Worm (Caenorhabditis elegans) whole organism, young adult: Measurements from ENCODE around the gene txt-5.

Source experiments
- F22D6.2 ChIP-seq: sonication (generic microtip); optimal IDR thresholded peaks from 2 replicates; lab custom pipeline; 2016; ENCODE audit warnings: mild to moderate bottlenecking, missing genetic modification characterization, missing compliant biosample characterization
- F37B4.10 ChIP-seq: fragments of 200-800 bp; sonication (Bioruptor generic); IDR thresholded peaks from 2 replicates; pipeline ENCODE4 v1.3.6; 2022; ENCODE audit warnings: missing genetic modification characterization, missing compliant biosample characterization
- F55B11.4 ChIP-seq: sonication (generic microtip); optimal IDR thresholded peaks from 2 replicates; lab custom pipeline; 2016; ENCODE audit warnings: missing compliant biosample characterization, missing genetic modification characterization, borderline replicate concordance; ENCODE audit not compliant: insufficient read depth
- F57C9.4 ChIP-seq: sonication (generic microtip); optimal IDR thresholded peaks from 2 replicates; lab custom pipeline; 2017; ENCODE audit warnings: mild to moderate bottlenecking, missing genetic modification characterization, missing compliant biosample characterization
- K11D2.4 ChIP-seq: fragments of 200-800 bp; sonication (Bioruptor generic); IDR thresholded peaks from 2 replicates; pipeline ENCODE4 v1.3.6; 2022; ENCODE audit warnings: missing genetic modification reagents, missing genetic modification characterization, missing compliant biosample characterization
- Y56A3A.18 ChIP-seq: fragments of 200-800 bp; sonication (Bioruptor generic); IDR thresholded peaks from 2 replicates; pipeline ENCODE4 v1.3.6; 2022; ENCODE audit warnings: missing genetic modification reagents, missing genetic modification characterization, missing compliant biosample characterization
- akir-1 ChIP-seq: fragments of 200-800 bp; sonication (Bioruptor generic); optimal IDR thresholded peaks from 2 replicates; lab custom pipeline; 2018; ENCODE audit warnings: mild to moderate bottlenecking, missing genetic modification characterization, moderate library complexity, missing compliant biosample characterization
- ama-1 ChIP-seq, 3 experiments: fragments of 150-350 bp in 1 of 3; sonication (generic microtip) in 2 of 3; optimal IDR thresholded peaks; 2 replicates each; lab custom pipeline; 2014 to 2018; ENCODE audit warnings: missing biosample characterization in 2 of 3, missing genetic modification characterization in 2 of 3, missing genetic modification reagents in 2 of 3
- aptf-2 ChIP-seq: fragments of 200-800 bp; sonication (Bioruptor generic); conservative IDR thresholded peaks from 2 replicates; pipeline ENCODE4 v1.3.6; 2022; ENCODE audit warnings: missing genetic modification reagents, missing genetic modification characterization, missing compliant biosample characterization
- atf-7 ChIP-seq: sonication (generic microtip); optimal IDR thresholded peaks from 2 replicates; lab custom pipeline; 2017; ENCODE audit warnings: mild to moderate bottlenecking, missing genetic modification characterization, missing compliant biosample characterization
- attf-3 ChIP-seq: fragments of 200-800 bp; sonication (Bioruptor generic); conservative IDR thresholded peaks from 2 replicates; pipeline ENCODE4 v1.3.6; 2022; ENCODE audit warnings: missing genetic modification reagents, missing genetic modification characterization, missing compliant biosample characterization
- ccch-3 ChIP-seq: fragments of 200-800 bp; sonication (Bioruptor generic); optimal IDR thresholded peaks from 2 replicates; lab custom pipeline; 2018; ENCODE audit warnings: mild to moderate bottlenecking, missing genetic modification characterization, missing compliant biosample characterization
- cebp-1 ChIP-seq, 2 experiments: fragments of 200-800 bp in 1 of 2; sonication (Bioruptor generic) in 1 of 2; sonication (generic microtip) in 1 of 2; IDR thresholded peaks in 1 of 2; optimal IDR thresholded peaks in 1 of 2; 2 replicates each; pipeline versions ENCODE4 v1.3.6 to Lab custom; 2017 to 2022; ENCODE audit warnings: missing compliant biosample characterization in 2 of 2, missing genetic modification characterization in 2 of 2, mild to moderate bottlenecking in 1 of 2, missing genetic modification reagents in 1 of 2, moderate library complexity in 1 of 2
- die-1 ChIP-seq: sonication (generic microtip); optimal IDR thresholded peaks from 2 replicates; lab custom pipeline; 2016; ENCODE audit warnings: missing genotype, mild to moderate bottlenecking, missing genetic modification characterization, missing compliant biosample characterization
- dox-1 ChIP-seq: fragments of 200-800 bp; sonication (Bioruptor generic); IDR thresholded peaks from 2 replicates; pipeline ENCODE4 v1.3.6; 2022; ENCODE audit warnings: missing genetic modification reagents, missing genetic modification characterization, missing compliant biosample characterization
- hmg-20 ChIP-seq: fragments of 200-800 bp; sonication (Bioruptor generic); IDR thresholded peaks from 2 replicates; pipeline ENCODE4 v1.3.6; 2022; ENCODE audit warnings: missing genetic modification reagents, missing genetic modification characterization, missing compliant biosample characterization
- hrde-1 ChIP-seq: sonication (generic microtip); optimal IDR thresholded peaks from 2 replicates; lab custom pipeline; 2016; ENCODE audit warnings: missing genetic modification characterization, mild to moderate bottlenecking, missing compliant biosample characterization, moderate library complexity, missing genotype, missing genetic modification reagents, borderline replicate concordance
- lag-1 ChIP-seq: fragments of 200-800 bp; sonication (Bioruptor generic); IDR thresholded peaks from 2 replicates; pipeline ENCODE4 v1.3.6; 2022; ENCODE audit warnings: missing genetic modification reagents, missing genetic modification characterization, missing compliant biosample characterization
- lsl-1 ChIP-seq: fragments of 200-800 bp; sonication (Bioruptor generic); optimal IDR thresholded peaks from 2 replicates; lab custom pipeline; 2018; ENCODE audit warnings: mild to moderate bottlenecking, missing genetic modification characterization, moderate library complexity, missing compliant biosample characterization
- mcd-1 ChIP-seq: fragments of 200-800 bp; sonication (Bioruptor generic); IDR thresholded peaks from 2 replicates; pipeline ENCODE4 v1.3.6; 2022; ENCODE audit warnings: missing genetic modification reagents, missing genetic modification characterization, missing compliant biosample characterization
- nfya-2 ChIP-seq: fragments of 200-800 bp; sonication (Bioruptor generic); IDR thresholded peaks from 2 replicates; pipeline ENCODE4 v1.3.6; 2022; ENCODE audit warnings: missing genetic modification reagents, missing genetic modification characterization, missing compliant biosample characterization
- nfyb-1 ChIP-seq: fragments of 200-800 bp; sonication (Bioruptor generic); IDR thresholded peaks from 2 replicates; pipeline ENCODE4 v1.3.6; 2022; ENCODE audit warnings: missing genetic modification reagents, missing genetic modification characterization, missing compliant biosample characterization
- nhr-90 ChIP-seq: sonication (generic microtip); optimal IDR thresholded peaks from 2 replicates; lab custom pipeline; 2016; ENCODE audit warnings: missing genotype, mild to moderate bottlenecking, missing genetic modification characterization, missing compliant biosample characterization
- pbrm-1 ChIP-seq: fragments of 200-800 bp; sonication (Bioruptor generic); IDR thresholded peaks from 2 replicates; pipeline ENCODE4 v1.3.6; 2022; ENCODE audit warnings: missing genetic modification reagents, missing genetic modification characterization, missing compliant biosample characterization
- rcor-1 ChIP-seq: fragments of 200-800 bp; sonication (Bioruptor generic); IDR thresholded peaks from 2 replicates; pipeline ENCODE4 v1.3.6; 2022; ENCODE audit warnings: missing genetic modification reagents, missing genetic modification characterization, missing compliant biosample characterization
- rec-8 ChIP-seq, 2 experiments: sonication (generic microtip); optimal IDR thresholded peaks; 2 replicates each; lab custom pipeline; 2016; ENCODE audit warnings: mild to moderate bottlenecking in 2 of 2, missing genetic modification characterization in 2 of 2, missing genetic modification reagents in 2 of 2, missing genotype in 2 of 2, missing biosample characterization in 1 of 2, missing compliant biosample characterization in 1 of 2, moderate library complexity in 1 of 2
- rpc-1 ChIP-seq, 2 experiments: fragments of 150-350 bp in 1 of 2; sonication (generic microtip) in 1 of 2; optimal IDR thresholded peaks; 2 replicates each; lab custom pipeline; 2014 to 2018; ENCODE audit warnings: missing biosample characterization in 1 of 2, missing genetic modification characterization in 1 of 2, missing genetic modification reagents in 1 of 2, missing genotype in 1 of 2
- sea-2 ChIP-seq: fragments of 200-800 bp; sonication (Bioruptor generic); IDR thresholded peaks from 2 replicates; pipeline ENCODE4 v1.3.6; 2022; ENCODE audit warnings: missing genetic modification characterization, missing compliant biosample characterization
- snpc-1.1 ChIP-seq: sonication (generic microtip); optimal IDR thresholded peaks from 2 replicates; lab custom pipeline; 2017; ENCODE audit warnings: missing genetic modification characterization, mild to moderate bottlenecking, missing compliant biosample characterization, antibody characterized with exemption, moderate library complexity, missing genotype, missing genetic modification reagents; ENCODE audit not compliant: insufficient read depth
- snpc-3.4 ChIP-seq: sonication (generic microtip); optimal IDR thresholded peaks from 2 replicates; lab custom pipeline; 2017; ENCODE audit warnings: missing genetic modification characterization, mild to moderate bottlenecking, missing compliant biosample characterization, antibody characterized with exemption, moderate library complexity, missing genotype, missing genetic modification reagents
- snpc-4 ChIP-seq, 5 experiments: fragments of 150-350 bp in 1 of 5; sonication (generic microtip) in 4 of 5; optimal IDR thresholded peaks; 2 replicates each; lab custom pipeline; 2014 to 2018; ENCODE audit warnings: missing genetic modification characterization in 5 of 5, missing biosample characterization in 3 of 5, antibody characterized with exemption in 2 of 5, mild to moderate bottlenecking in 2 of 5, missing compliant biosample characterization in 2 of 5, missing genotype in 2 of 5, moderate library complexity in 2 of 5, missing genetic modification reagents in 1 of 5
- somi-1 ChIP-seq: fragments of 200-800 bp; sonication (Bioruptor generic); optimal IDR thresholded peaks from 2 replicates; lab custom pipeline; 2018; ENCODE audit warnings: mild to moderate bottlenecking, missing genetic modification characterization, missing compliant biosample characterization
- tbx-9 ChIP-seq: sonication (generic microtip); optimal IDR thresholded peaks from 2 replicates; lab custom pipeline; 2016; ENCODE audit warnings: borderline replicate concordance, missing genetic modification characterization, inconsistent platforms, missing compliant biosample characterization
- zfh-2 ChIP-seq: fragments of 200-800 bp; sonication (Bioruptor generic); conservative IDR thresholded peaks from 2 replicates; pipeline ENCODE4 v1.3.6; 2022; ENCODE audit warnings: missing genetic modification reagents, missing genetic modification characterization, missing compliant biosample characterization
- zim-3 ChIP-seq: sonication (generic microtip); optimal IDR thresholded peaks from 2 replicates; lab custom pipeline; 2017; ENCODE audit warnings: mild to moderate bottlenecking, missing genetic modification characterization, moderate library complexity, missing compliant biosample characterization
- ztf-22 ChIP-seq: fragments of 200-800 bp; sonication (Bioruptor generic); optimal IDR thresholded peaks from 2 replicates; lab custom pipeline; 2018; ENCODE audit warnings: mild to moderate bottlenecking, missing genetic modification characterization, moderate library complexity, missing compliant biosample characterization
- ztf-26 ChIP-seq: sonication (generic microtip); optimal IDR thresholded peaks from 2 replicates; lab custom pipeline; 2017; ENCODE audit warnings: missing genetic modification characterization, missing compliant biosample characterization
- ztf-28 ChIP-seq: fragments of 200-800 bp; sonication (Bioruptor generic); IDR thresholded peaks from 2 replicates; pipeline ENCODE4 v1.3.6; 2022; ENCODE audit warnings: missing genetic modification reagents, missing genetic modification characterization, missing compliant biosample characterization

txt-5 gene

DNA sequence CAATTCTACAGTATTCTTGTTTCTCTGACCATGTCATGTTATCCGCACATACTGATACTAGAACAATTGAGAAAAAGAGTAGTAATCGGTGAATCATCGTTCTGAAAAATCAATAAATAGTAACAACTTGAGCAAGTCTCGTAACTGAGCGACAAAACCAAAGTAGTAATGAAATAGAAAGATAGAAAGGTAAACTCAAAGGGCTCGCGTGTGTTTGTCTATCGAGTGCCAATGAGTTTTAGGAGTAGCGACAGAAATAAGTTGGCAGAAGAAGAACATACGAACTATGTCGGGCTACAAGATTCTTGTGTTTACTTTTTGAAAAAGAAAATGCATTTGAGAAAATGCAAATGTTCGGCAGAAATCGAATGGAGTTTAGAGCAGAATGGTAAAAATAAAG, 2.6 kb upstream of the txt-5 start, which contains the start of gene C37C3.12:
Gene C37C3.12 (minus strand): TSS at position 101 of the 400 bp plus-strand sequence.
- TF ChIP-seq somi-1 (GFP tag; lab: Kevin White, UChicago) (no peak), F37B4.10 (GFP tag; lab: Robert Waterston, UW) (no peak), akir-1 (GFP tag; lab: Kevin White, UChicago) (no peak), lsl-1 (GFP tag; lab: Kevin White, UChicago) (no peak), tbx-9 (no peak)

DNA sequence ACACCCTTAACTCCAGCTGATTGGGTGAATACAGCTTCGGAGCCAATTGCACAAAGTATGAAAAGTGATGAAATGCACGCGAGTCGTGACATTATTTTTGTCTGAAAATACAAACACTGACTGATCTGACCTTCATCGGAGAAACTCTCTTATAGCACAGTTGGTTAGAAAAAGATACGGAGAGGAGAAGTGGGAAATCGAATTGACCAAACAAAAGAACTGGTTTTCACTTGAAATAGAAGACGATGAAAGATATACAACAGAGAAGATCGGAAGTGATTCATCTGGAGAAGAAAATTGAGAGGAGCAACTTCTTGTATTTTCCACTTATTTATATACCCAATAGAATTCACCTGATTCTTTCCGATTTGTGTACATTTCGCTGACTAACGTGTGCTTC, 875 bp upstream of the txt-5 start, which contains the start of gene ttr-33:
Gene ttr-33 (minus strand): TSS at position 101 of the 400 bp plus-strand sequence.
- TF ChIP-seq ztf-22 (no peak), pbrm-1 (GFP tag; lab: Robert Waterston, UW) (no peak), rpc-1 (optimal IDR thresholded peaks at IDR 0.05; lab: Kevin White, UChicago) (no peak), rpc-1 (tag; optimal IDR thresholded peaks at IDR 0.05; lab: Kevin White, UChicago) (no peak), F55B11.4 (tag; lab: Kevin White, UChicago) (no peak), nfya-2 (GFP tag; lab: Robert Waterston, UW) (no peak), K11D2.4 (GFP tag; lab: Robert Waterston, UW) (no peak), rec-8 (tag; optimal IDR thresholded peaks at IDR 0.05; lab: Kevin White, UChicago) (no peak), lag-1 (GFP tag; lab: Robert Waterston, UW) (no peak), sea-2 (GFP tag; lab: Robert Waterston, UW) (no peak), ama-1 (optimal IDR thresholded peaks at IDR 0.05; lab: Kevin White, UChicago) (no peak), ama-1 (GFP tag; optimal IDR thresholded peaks at IDR 0.05; lab: Kevin White, UChicago) (no peak), Y56A3A.18 (GFP tag; lab: Robert Waterston, UW) (no peak), cebp-1 (GFP tag; IDR thresholded peaks at IDR 0.05; lab: Robert Waterston, UW) (no peak), cebp-1 (tag; optimal IDR thresholded peaks at IDR 0.05; lab: Kevin White, UChicago) (no peak), nhr-90 (tag; lab: Kevin White, UChicago) (no peak), zim-3 (no peak)

DNA sequence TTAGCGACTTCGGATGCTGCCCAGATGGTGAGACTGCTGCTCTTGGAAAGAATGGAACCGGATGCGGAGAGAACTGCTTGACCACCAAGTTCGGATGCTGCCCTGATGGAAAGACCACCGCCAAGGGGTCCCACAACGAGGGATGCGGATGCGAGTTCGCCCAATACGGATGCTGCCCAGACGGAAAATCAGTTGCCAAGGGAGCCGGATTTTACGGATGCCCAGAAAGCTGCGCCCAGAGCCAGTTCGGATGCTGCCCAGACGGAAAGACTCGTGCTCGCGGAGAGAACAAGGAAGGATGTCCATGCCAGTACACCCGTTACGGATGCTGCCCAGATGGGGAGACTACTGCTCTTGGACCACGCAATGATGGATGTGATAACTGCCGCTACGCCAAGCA, 6.0 kb downstream of the txt-5 start:
- no peak for TF ChIP-seq ama-1 (optimal IDR thresholded peaks at IDR 0.05; lab: Kevin White, UChicago)
- no peak for TF ChIP-seq ama-1 (GFP tag; optimal IDR thresholded peaks at IDR 0.05; lab: Kevin White, UChicago)
- TF ChIP-seq zfh-2 (GFP tag; lab: Robert Waterston, UW) = peak; percentile 84
- TF ChIP-seq F22D6.2 (tag; lab: Kevin White, UChicago) = no peak
- no peak for TF ChIP-seq snpc-3.4 (tag; lab: Kevin White, UChicago)
- no peak for TF ChIP-seq aptf-2 (GFP tag; lab: Robert Waterston, UW)
- TF ChIP-seq nhr-90 (tag; lab: Kevin White, UChicago) = no peak
- TF ChIP-seq F37B4.10 (GFP tag; lab: Robert Waterston, UW) = 0 out of 2 replicates have a peak, but pooled peaks have one; percentile 29
- no peak for TF ChIP-seq die-1 (tag; lab: Kevin White, UChicago)
- no peak for TF ChIP-seq attf-3
- TF ChIP-seq snpc-1.1 (tag; lab: Kevin White, UChicago) = no peak
- TF ChIP-seq mcd-1 (GFP tag; lab: Robert Waterston, UW) = no peak
- no peak for TF ChIP-seq hrde-1 (tag; lab: Kevin White, UChicago)
- TF ChIP-seq ztf-28 (GFP tag; lab: Robert Waterston, UW) = 0 out of 2 replicates have a peak, but pooled peaks have one; percentile 19
- TF ChIP-seq ztf-26 = no peak
- TF ChIP-seq dox-1 = 0 out of 2 replicates have a peak, but pooled peaks have one; percentile 24
- no peak for TF ChIP-seq hmg-20 (GFP tag; lab: Robert Waterston, UW)
- no peak for TF ChIP-seq atf-7 (tag; lab: Kevin White, UChicago)
- no peak for TF ChIP-seq nfyb-1 (GFP tag; lab: Robert Waterston, UW)
- TF ChIP-seq cebp-1 (GFP tag; IDR thresholded peaks at IDR 0.05; lab: Robert Waterston, UW) = no peak
- TF ChIP-seq cebp-1 (tag; optimal IDR thresholded peaks at IDR 0.05; lab: Kevin White, UChicago) = no peak
- TF ChIP-seq rcor-1 = no peak
- no peak for TF ChIP-seq ccch-3
- no peak for TF ChIP-seq rpc-1 (optimal IDR thresholded peaks at IDR 0.05; lab: Kevin White, UChicago)
- no peak for TF ChIP-seq rpc-1 (tag; optimal IDR thresholded peaks at IDR 0.05; lab: Kevin White, UChicago)
- no peak for TF ChIP-seq F57C9.4 (tag; lab: Kevin White, UChicago)
- no peak for TF ChIP-seq snpc-4 (GFP tag; optimal IDR thresholded peaks at IDR 0.05; lab: Kevin White, UChicago)
- no peak for TF ChIP-seq snpc-4 (tag; optimal IDR thresholded peaks at IDR 0.05; lab: Kevin White, UChicago)
- no peak for TF ChIP-seq akir-1 (GFP tag; lab: Kevin White, UChicago)
